Worm (Caenorhabditis elegans) whole organism, midembryonic: Measurements from ENCODE around the gene F54B11.5.

Source experiments
- T22C8.4 ChIP-seq: fragments of 200-800 bp; sonication (Bioruptor generic); IDR thresholded peaks from 2 replicates; pipeline ENCODE4 v1.3.6; 2022; ENCODE audit warnings: missing genetic modification characterization, missing compliant biosample characterization
- cog-1 ChIP-seq: sonication (generic microtip); optimal IDR thresholded peaks from 2 replicates; lab custom pipeline; 2016; ENCODE audit warnings: missing genetic modification characterization, missing compliant biosample characterization
- flt-1 ChIP-seq: fragments of 200-800 bp; sonication (Bioruptor generic); IDR thresholded peaks from 2 replicates; pipeline ENCODE4 v1.3.6; 2022; ENCODE audit warnings: missing genetic modification characterization, missing compliant biosample characterization
- klf-2 ChIP-seq: fragments of 200-800 bp; sonication (Bioruptor generic); conservative IDR thresholded peaks from 2 replicates; pipeline ENCODE4 v1.3.6; 2022; ENCODE audit warnings: missing genetic modification reagents, missing genetic modification characterization, missing compliant biosample characterization
- med-1 ChIP-seq: sonication (generic microtip); optimal IDR thresholded peaks from 2 replicates; lab custom pipeline; 2017; ENCODE audit warnings: missing genetic modification characterization, mild to moderate bottlenecking, missing compliant biosample characterization, antibody characterized with exemption, missing genetic modification reagents; ENCODE audit not compliant: insufficient read depth
- ref-1 ChIP-seq: fragments of 200-800 bp; sonication (Bioruptor generic); conservative IDR thresholded peaks from 2 replicates; pipeline ENCODE4 v1.3.6; 2022; ENCODE audit warnings: missing genetic modification reagents, missing genetic modification characterization, missing compliant biosample characterization
- tab-1 ChIP-seq: fragments of 200-800 bp; sonication (Bioruptor generic); IDR thresholded peaks from 2 replicates; pipeline ENCODE4 v1.3.6; 2022; ENCODE audit warnings: missing genetic modification characterization, missing compliant biosample characterization
- ztf-23 ChIP-seq: fragments of 200-800 bp; sonication (Bioruptor generic); IDR thresholded peaks from 2 replicates; pipeline ENCODE4 v1.3.6; 2022; ENCODE audit warnings: missing genetic modification reagents, missing genetic modification characterization, missing compliant biosample characterization
- ztf-29 ChIP-seq: fragments of 200-800 bp; sonication (Bioruptor generic); IDR thresholded peaks from 2 replicates; pipeline ENCODE4 v1.3.6; 2022; ENCODE audit warnings: missing genetic modification reagents, missing genetic modification characterization, missing compliant biosample characterization

Gene F54B11.5

DNA sequence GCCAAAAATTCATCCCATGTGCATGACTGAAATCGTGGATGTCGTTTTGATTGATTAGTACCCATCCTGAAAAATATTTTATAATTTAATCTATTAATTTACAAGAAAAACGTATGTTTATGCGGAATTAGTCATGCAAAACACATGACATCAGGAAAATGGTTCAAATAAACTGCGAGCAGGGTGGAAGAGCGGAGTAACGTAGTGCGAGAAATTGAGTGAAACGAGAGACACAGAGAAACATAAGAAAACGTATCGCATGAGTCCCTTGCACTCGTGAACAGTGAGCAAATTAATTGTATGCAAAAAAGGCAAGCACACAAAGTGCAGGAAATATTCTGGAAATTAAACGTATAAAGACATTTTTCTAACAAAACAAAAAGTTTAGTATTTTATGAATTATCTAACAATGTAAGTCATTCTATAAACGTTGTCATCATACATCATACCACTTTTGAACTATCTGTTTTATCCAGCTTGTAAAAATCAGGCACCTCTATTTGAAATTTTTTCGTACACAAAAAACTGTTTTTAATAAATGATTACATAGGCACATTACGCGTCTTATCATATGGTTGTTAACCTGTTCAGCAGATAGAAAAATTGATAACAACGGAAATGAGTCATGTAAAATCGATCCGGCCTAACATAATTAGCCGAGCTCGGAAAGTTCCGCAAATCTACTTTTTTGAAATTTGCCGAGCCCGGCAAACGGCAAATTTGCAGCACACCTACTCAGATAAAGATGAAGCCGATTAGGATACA lies at the start of gene F54B11.5:
F54B11.5 (minus strand) TSS at position 66 of the 765 bp plus-strand sequence.
- 0 out of 2 replicates have a peak, but pooled peaks have one; percentile 9 for TF ChIP-seq flt-1 (GFP tag; lab: Robert Waterston, UW)
- peak; percentile 30 for TF ChIP-seq cog-1 (tag; lab: Kevin White, UChicago)
- TF ChIP-seq ztf-23 (GFP tag; lab: Robert Waterston, UW), result no peak

- TF ChIP-seq tab-1 (GFP tag; lab: Robert Waterston, UW) (no peak), ztf-23 (GFP tag; lab: Robert Waterston, UW) (no peak), cog-1 (tag; lab: Kevin White, UChicago) (no peak), ref-1 (GFP tag; lab: Robert Waterston, UW) (no peak), med-1 (GFP tag; lab: Kevin White, UChicago) (no peak), flt-1 (GFP tag; lab: Robert Waterston, UW) (no peak), T22C8.4 (GFP tag; lab: Robert Waterston, UW) (no peak), klf-2 (GFP tag; lab: Robert Waterston, UW) (no peak), ztf-29 (no peak)
Measured at ce11 chrX:13644884-13645283, 49.0 kb upstream of the F54B11.5 start.

DNA sequence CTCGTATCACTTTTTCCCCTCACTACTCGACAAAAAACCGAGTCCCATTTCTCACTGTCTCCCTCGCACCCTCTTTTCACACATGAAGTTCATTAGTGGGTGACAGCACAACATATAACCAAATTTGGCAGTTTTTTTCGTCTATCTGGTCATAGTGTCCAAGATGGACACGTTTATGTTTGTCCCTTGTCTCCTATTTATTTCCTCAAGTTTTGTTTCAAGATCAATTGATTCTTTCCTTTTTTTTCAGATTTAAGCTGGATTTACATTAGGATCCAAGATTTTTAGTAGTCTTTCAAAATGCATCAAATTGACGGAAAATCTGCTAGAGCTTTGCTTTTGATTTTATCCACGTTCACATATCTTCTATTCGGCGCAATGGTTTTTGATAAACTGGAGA lies 43.7 kb upstream of the F54B11.5 start, which contains the start of gene twk-20:
twk-20 (plus strand) TSS at position 301 of the 400 bp plus-strand sequence.
- TF ChIP-seq tab-1 (GFP tag; lab: Robert Waterston, UW) (no peak), cog-1 (tag; lab: Kevin White, UChicago) (no peak), ref-1 (GFP tag; lab: Robert Waterston, UW) (no peak), T22C8.4 (GFP tag; lab: Robert Waterston, UW) (no peak), klf-2 (GFP tag; lab: Robert Waterston, UW) (no peak), ztf-29 (no peak), ztf-23 (GFP tag; lab: Robert Waterston, UW) (no peak)

ce11 chrX:13638351-13638958 lies 42.6 kb upstream of the F54B11.5 start:
- TF ChIP-seq flt-1 (GFP tag; lab: Robert Waterston, UW), result no peak
- no peak for TF ChIP-seq med-1 (GFP tag; lab: Kevin White, UChicago)
- TF ChIP-seq ztf-29, result no peak
- no peak for TF ChIP-seq ztf-23 (GFP tag; lab: Robert Waterston, UW)
- no peak for TF ChIP-seq tab-1 (GFP tag; lab: Robert Waterston, UW)
- no peak for TF ChIP-seq klf-2 (GFP tag; lab: Robert Waterston, UW)
- TF ChIP-seq T22C8.4 (GFP tag; lab: Robert Waterston, UW), result no peak
- no peak for TF ChIP-seq ref-1 (GFP tag; lab: Robert Waterston, UW)
- no peak for TF ChIP-seq cog-1 (tag; lab: Kevin White, UChicago)

- no peak for TF ChIP-seq ref-1 (GFP tag; lab: Robert Waterston, UW)
- no peak for TF ChIP-seq tab-1 (GFP tag; lab: Robert Waterston, UW)
- TF ChIP-seq cog-1 (tag; lab: Kevin White, UChicago), result no peak
- no peak for TF ChIP-seq ztf-29
- TF ChIP-seq T22C8.4 (GFP tag; lab: Robert Waterston, UW), result no peak
- TF ChIP-seq ztf-23 (GFP tag; lab: Robert Waterston, UW), result no peak
Measured at ce11 chrX:13637526-13637925, 41.7 kb upstream of the F54B11.5 start.

DNA sequence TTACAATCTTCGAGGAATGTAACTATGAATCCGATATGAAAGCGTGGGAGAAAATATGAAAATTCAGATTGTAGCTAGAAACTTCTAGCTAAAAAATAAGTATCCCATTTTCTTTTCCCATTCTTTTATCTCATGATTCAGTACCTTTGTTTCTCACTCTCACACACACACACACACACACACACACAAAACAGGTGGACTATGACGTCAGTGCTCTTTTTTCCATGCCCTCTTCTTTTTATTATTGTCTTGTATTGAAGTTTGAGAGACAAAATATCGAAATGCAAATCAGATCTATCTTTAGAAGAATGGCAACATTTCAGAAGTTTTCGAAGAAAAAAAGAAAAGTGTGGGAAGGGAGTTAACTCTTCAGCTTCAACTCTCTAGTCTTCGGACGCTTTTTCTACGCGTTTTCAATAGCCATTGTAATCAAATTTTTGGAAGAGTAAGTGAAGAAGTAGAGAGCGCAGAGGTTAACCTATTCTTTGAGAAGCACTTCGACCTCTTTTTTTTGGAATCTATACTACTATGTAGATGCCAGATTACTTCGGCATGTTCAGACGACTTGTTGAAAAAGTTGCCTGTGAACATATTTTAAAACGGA lies 38.1 kb upstream of the F54B11.5 start:
- no peak for TF ChIP-seq ztf-23 (GFP tag; lab: Robert Waterston, UW)
- no peak for TF ChIP-seq tab-1 (GFP tag; lab: Robert Waterston, UW)
- no peak for TF ChIP-seq klf-2 (GFP tag; lab: Robert Waterston, UW)
- no peak for TF ChIP-seq med-1 (GFP tag; lab: Kevin White, UChicago)
- no peak for TF ChIP-seq ztf-29
- no peak for TF ChIP-seq cog-1 (tag; lab: Kevin White, UChicago)
- TF ChIP-seq ref-1 (GFP tag; lab: Robert Waterston, UW), result no peak
- TF ChIP-seq T22C8.4 (GFP tag; lab: Robert Waterston, UW), result no peak
- TF ChIP-seq flt-1 (GFP tag; lab: Robert Waterston, UW), result no peak

DNA sequence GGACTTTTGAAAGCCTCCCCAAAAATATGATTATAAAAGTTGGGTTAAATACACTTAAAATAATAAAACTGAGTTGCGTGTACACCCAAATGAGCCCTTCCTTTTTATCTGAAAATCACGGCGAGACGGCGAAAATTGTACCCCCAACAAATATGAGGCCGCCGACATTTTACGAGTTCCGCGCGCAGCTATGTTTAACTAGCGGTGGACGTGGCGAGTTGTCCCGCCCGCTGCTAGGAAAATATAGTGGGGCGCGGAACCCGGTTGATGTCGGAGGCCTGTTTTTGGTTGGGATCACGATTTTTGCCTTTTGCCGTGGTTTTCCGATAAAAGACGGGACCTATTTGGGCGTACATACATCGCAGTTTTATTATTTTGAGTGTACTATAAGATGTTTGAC lies 37.2 kb upstream of the F54B11.5 start:
- TF ChIP-seq ref-1 (GFP tag; lab: Robert Waterston, UW), result no peak
- no peak for TF ChIP-seq ztf-29
- no peak for TF ChIP-seq klf-2 (GFP tag; lab: Robert Waterston, UW)

- no peak for TF ChIP-seq flt-1 (GFP tag; lab: Robert Waterston, UW)
- no peak for TF ChIP-seq med-1 (GFP tag; lab: Kevin White, UChicago)
- TF ChIP-seq klf-2 (GFP tag; lab: Robert Waterston, UW), result no peak
- TF ChIP-seq tab-1 (GFP tag; lab: Robert Waterston, UW), result no peak
- no peak for TF ChIP-seq T22C8.4 (GFP tag; lab: Robert Waterston, UW)
- no peak for TF ChIP-seq ztf-29
- TF ChIP-seq cog-1 (tag; lab: Kevin White, UChicago), result no peak
- TF ChIP-seq ztf-23 (GFP tag; lab: Robert Waterston, UW), result no peak
Measured at ce11 chrX:13632245-13632644, 36.4 kb upstream of the F54B11.5 start.

ce11 chrX:13631122-13631672 lies 35.3 kb upstream of the F54B11.5 start, which contains the start of gene nlg-1:
Gene nlg-1, minus strand, starts transcription at chrX:13631172.
- TF ChIP-seq ztf-29 (no peak), flt-1 (GFP tag; lab: Robert Waterston, UW) (no peak), med-1 (GFP tag; lab: Kevin White, UChicago) (no peak), ref-1 (GFP tag; lab: Robert Waterston, UW) (no peak), cog-1 (tag; lab: Kevin White, UChicago) (no peak), klf-2 (GFP tag; lab: Robert Waterston, UW) (no peak)
